Fruit fly (Drosophila melanogaster) whole organism, pupa: ENCODE measurements around the gene trh.

Experiments
- CG10348 ChIP-seq: fragments of 200-800 bp; sonication (Bioruptor generic); IDR thresholded peaks from 2 replicates; pipeline ENCODE4 v1.3.6; 2022; ENCODE audit warnings: missing biosample characterization, missing genetic modification characterization
- CG12605 ChIP-seq: fragments of 200-800 bp; sonication (Bioruptor generic); IDR thresholded peaks from 2 replicates; pipeline ENCODE4 v1.3.6; 2022; ENCODE audit warnings: missing biosample characterization, missing genetic modification characterization
- CG13204 ChIP-seq: fragments of 200-800 bp; sonication (Bioruptor generic); optimal IDR thresholded peaks from 2 replicates; lab custom pipeline; 2018; ENCODE audit warnings: missing biosample characterization, mild to moderate bottlenecking, missing genetic modification characterization, moderate library complexity
- CG14655 ChIP-seq: fragments of 200-800 bp; sonication (Bioruptor generic); optimal IDR thresholded peaks from 3 replicates; lab custom pipeline; 2017; ENCODE audit warnings: mild to moderate bottlenecking, missing biosample characterization, missing genetic modification reagents, missing genetic modification characterization
- CG15710 ChIP-seq: fragments of 200-800 bp; sonication (Bioruptor generic); optimal IDR thresholded peaks from 2 replicates; lab custom pipeline; 2018; ENCODE audit warnings: missing biosample characterization, mild to moderate bottlenecking, missing genetic modification characterization, moderate library complexity
- CG17806 ChIP-seq: fragments of 200-800 bp; sonication (Bioruptor generic); optimal IDR thresholded peaks from 2 replicates; lab custom pipeline; 2018; ENCODE audit warnings: missing biosample characterization, mild to moderate bottlenecking, missing genetic modification characterization, moderate library complexity
- CG32121 ChIP-seq: fragments of 200-800 bp; sonication (Bioruptor generic); IDR thresholded peaks from 2 replicates; pipeline ENCODE4 v1.3.6; 2022; ENCODE audit warnings: missing biosample characterization, missing genetic modification characterization
- CG34367 ChIP-seq: fragments of 200-800 bp; sonication (Bioruptor generic); optimal IDR thresholded peaks from 2 replicates; lab custom pipeline; 2018; ENCODE audit warnings: missing biosample characterization, mild to moderate bottlenecking, missing genetic modification characterization
- CG4496 ChIP-seq: fragments of 200-800 bp; sonication (Bioruptor generic); IDR thresholded peaks from 3 replicates; pipeline ENCODE4 v1.3.6; 2022; ENCODE audit warnings: missing biosample characterization, missing genetic modification characterization
- CG8159 ChIP-seq: fragments of 200-800 bp; sonication (Bioruptor generic); optimal IDR thresholded peaks from 3 replicates; lab custom pipeline; 2018; ENCODE audit warnings: missing biosample characterization, mild to moderate bottlenecking, missing genetic modification characterization, moderate library complexity
- CG8301 ChIP-seq: fragments of 200-800 bp; sonication (Bioruptor generic); optimal IDR thresholded peaks from 2 replicates; lab custom pipeline; 2018; ENCODE audit warnings: missing biosample characterization, mild to moderate bottlenecking, missing genetic modification characterization
- CG9948 ChIP-seq: fragments of 200-800 bp; sonication (Bioruptor generic); optimal IDR thresholded peaks from 2 replicates; lab custom pipeline; 2018; ENCODE audit warnings: missing biosample characterization, mild to moderate bottlenecking, missing genetic modification characterization, moderate library complexity
- D1 ChIP-seq: fragments of 200-800 bp; sonication (Bioruptor generic); optimal IDR thresholded peaks from 2 replicates; lab custom pipeline; 2018; ENCODE audit warnings: missing biosample characterization, mild to moderate bottlenecking, missing genetic modification characterization, moderate library complexity
- EcR ChIP-seq: fragments of 200-800 bp; sonication (Bioruptor generic); optimal IDR thresholded peaks from 3 replicates; lab custom pipeline; 2019; ENCODE audit warnings: missing biosample characterization, missing genetic modification characterization, mild to moderate bottlenecking, moderate library complexity, missing genetic modification reagents
- Ets98B ChIP-seq: fragments of 200-800 bp; sonication (Bioruptor generic); IDR thresholded peaks from 2 replicates; pipeline ENCODE4 v1.3.6; 2022; ENCODE audit warnings: missing biosample characterization, missing genetic modification characterization
- Pif1A ChIP-seq: fragments of 200-800 bp; sonication (Bioruptor generic); optimal IDR thresholded peaks from 3 replicates; lab custom pipeline; 2016; ENCODE audit warnings: missing biosample characterization, missing genetic modification characterization
- Pif1B ChIP-seq: fragments of 200-800 bp; sonication (Bioruptor generic); optimal IDR thresholded peaks from 3 replicates; lab custom pipeline; 2016; ENCODE audit warnings: missing biosample characterization, missing genetic modification characterization
- Snoo ChIP-seq: fragments of 200-800 bp; sonication (Bioruptor generic); optimal IDR thresholded peaks from 3 replicates; lab custom pipeline; 2017; ENCODE audit warnings: missing biosample characterization, mild to moderate bottlenecking, missing genetic modification characterization, inconsistent platforms
- fd96Ca ChIP-seq: fragments of 200-800 bp; sonication (Bioruptor generic); IDR thresholded peaks from 3 replicates; pipeline ENCODE4 v1.3.6; 2022; ENCODE audit warnings: missing biosample characterization, missing genetic modification characterization
- gl ChIP-seq: fragments of 200-800 bp; sonication (Bioruptor generic); optimal IDR thresholded peaks from 2 replicates; lab custom pipeline; 2018; ENCODE audit warnings: missing biosample characterization, mild to moderate bottlenecking, missing genetic modification characterization
- rn ChIP-seq: fragments of 200-800 bp; sonication (Bioruptor generic); IDR thresholded peaks from 2 replicates; pipeline ENCODE4 v1.3.6; 2022; ENCODE audit warnings: missing biosample characterization, missing genetic modification characterization

Gene trh

DNA sequence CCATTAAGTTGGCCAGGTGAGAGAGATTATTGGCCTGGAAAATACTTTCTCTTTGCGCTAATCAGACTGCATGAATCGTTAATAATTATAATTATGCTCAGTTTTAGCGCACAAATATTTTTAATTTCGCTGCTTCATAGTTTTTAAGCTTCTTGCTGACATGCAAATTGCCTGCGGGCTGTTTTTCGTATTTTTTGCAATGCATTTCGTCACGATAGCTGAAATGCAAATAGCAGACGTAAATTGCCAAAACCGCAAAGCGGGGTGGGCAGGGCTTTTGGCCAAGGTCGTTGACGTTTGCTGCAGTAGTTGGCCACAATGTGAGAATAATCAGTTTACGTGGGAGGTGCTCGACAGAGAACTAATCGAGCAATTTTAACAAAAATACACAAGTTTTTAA, 45.9 kb upstream of the trh start:
- TF ChIP-seq CG15710 (tag; lab: Kevin White, UChicago) (no peak), Pif1B (GFP tag; lab: Kevin White, UChicago) (no peak), fd96Ca (GFP tag; lab: Robert Waterston, UW) (no peak), EcR (GFP tag; lab: Kevin White, UChicago) (no peak), Ets98B (GFP tag; lab: Robert Waterston, UW) (no peak), gl (tag; lab: Kevin White, UChicago) (no peak), CG10348 (GFP tag; lab: Robert Waterston, UW) (no peak), CG9948 (tag; lab: Kevin White, UChicago) (no peak), CG4496 (GFP tag; lab: Robert Waterston, UW) (no peak), CG14655 (no peak), Snoo (tag; lab: Kevin White, UChicago) (no peak), CG8301 (tag; lab: Kevin White, UChicago) (no peak), CG8159 (tag; lab: Kevin White, UChicago) (no peak), D1 (no peak), Pif1A (no peak)

DNA sequence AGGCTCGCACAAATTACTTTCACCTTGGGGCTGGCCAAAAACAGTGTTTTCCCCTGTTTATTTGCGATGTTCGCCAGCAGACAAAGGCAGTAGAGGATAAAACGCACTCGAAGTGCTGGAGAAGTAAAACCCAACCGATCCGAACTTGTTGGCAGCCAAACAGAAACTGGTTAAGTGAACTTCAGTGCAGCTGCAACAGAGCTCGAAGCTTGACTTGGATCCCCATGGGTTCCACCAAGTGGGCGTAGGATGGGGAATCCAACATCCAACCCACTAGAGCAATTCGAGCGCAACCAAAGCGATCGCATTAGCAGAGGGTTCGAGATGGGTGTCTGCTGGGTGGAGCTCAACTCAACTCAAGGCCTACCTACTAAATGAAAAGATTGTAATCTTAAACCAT, 45.2 kb upstream of the trh start:
- TF ChIP-seq CG9948 (tag; lab: Kevin White, UChicago) (no peak), EcR (GFP tag; lab: Kevin White, UChicago) (peak; percentile 27), Ets98B (GFP tag; lab: Robert Waterston, UW) (no peak), Snoo (tag; lab: Kevin White, UChicago) (no peak), CG15710 (tag; lab: Kevin White, UChicago) (no peak), CG17806 (tag; lab: Kevin White, UChicago) (no peak), CG4496 (GFP tag; lab: Robert Waterston, UW) (no peak)
- TF ChIP-seq, all 21 proteins: peak for 1

DNA sequence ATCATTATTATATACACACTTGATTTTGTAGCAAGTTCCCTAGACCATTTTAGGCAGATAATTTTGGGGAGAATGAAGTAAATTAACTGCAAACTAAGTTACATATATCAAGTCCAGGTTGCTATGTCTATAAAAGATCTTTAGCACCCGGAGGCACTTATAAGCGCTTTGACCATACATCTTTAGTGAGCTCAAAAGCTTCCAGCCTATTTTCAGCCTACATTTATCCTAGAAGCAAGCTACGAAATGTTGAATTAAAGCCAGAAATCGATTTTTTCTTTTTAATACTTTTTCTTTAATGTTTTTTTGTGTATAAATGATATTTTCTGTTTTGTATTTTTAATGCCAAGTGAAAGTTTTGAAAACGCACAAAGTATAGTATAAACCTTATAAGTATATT, 41.4 kb upstream of the trh start, which contains the start of gene CG13891:
Gene CG13891 (minus strand): TSS at position 101 of the 400 bp plus-strand sequence.
- TF ChIP-seq CG15710 (tag; lab: Kevin White, UChicago) (no peak), EcR (GFP tag; lab: Kevin White, UChicago) (no peak), CG8159 (tag; lab: Kevin White, UChicago) (no peak), gl (tag; lab: Kevin White, UChicago) (no peak), CG4496 (GFP tag; lab: Robert Waterston, UW) (no peak), Pif1B (GFP tag; lab: Kevin White, UChicago) (no peak), CG12605 (GFP tag; lab: Robert Waterston, UW) (no peak), CG9948 (tag; lab: Kevin White, UChicago) (no peak), CG13204 (GFP tag; lab: Kevin White, UChicago) (no peak), D1 (no peak), CG10348 (GFP tag; lab: Robert Waterston, UW) (no peak), rn (GFP tag; lab: Robert Waterston, UW) (no peak), Snoo (tag; lab: Kevin White, UChicago) (no peak), CG8301 (tag; lab: Kevin White, UChicago) (no peak), CG14655 (no peak), fd96Ca (GFP tag; lab: Robert Waterston, UW) (no peak)

DNA sequence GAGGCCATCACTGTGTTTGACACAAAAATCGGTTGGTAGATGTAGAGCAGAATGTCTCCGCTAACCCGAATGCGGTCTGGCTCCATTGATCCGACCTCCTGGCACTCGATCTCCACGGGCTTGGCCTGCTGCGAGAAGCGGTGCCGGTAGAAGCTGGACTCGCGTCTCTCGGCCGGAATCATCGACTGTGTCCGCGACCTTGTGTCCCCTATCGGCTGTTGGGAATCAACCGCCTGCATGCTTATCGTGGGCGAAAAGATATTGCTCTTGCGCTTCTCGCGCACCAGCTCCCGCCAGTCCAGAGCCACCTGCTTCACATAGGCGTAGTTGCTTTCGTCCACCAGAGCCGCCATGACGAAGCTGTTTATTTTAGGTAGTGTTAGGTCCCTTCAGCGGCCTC, 40.9 kb upstream of the trh start:
- no peak for TF ChIP-seq D1
- TF ChIP-seq CG14655, result no peak
- no peak for TF ChIP-seq CG17806 (tag; lab: Kevin White, UChicago)
- TF ChIP-seq EcR (GFP tag; lab: Kevin White, UChicago), result no peak
- no peak for TF ChIP-seq Pif1A
- TF ChIP-seq fd96Ca (GFP tag; lab: Robert Waterston, UW), result no peak
- TF ChIP-seq CG8159 (tag; lab: Kevin White, UChicago), result no peak
- no peak for TF ChIP-seq Snoo (tag; lab: Kevin White, UChicago)
- TF ChIP-seq CG34367 (tag; lab: Kevin White, UChicago), result no peak
- no peak for TF ChIP-seq Ets98B (GFP tag; lab: Robert Waterston, UW)
- TF ChIP-seq CG15710 (tag; lab: Kevin White, UChicago), result no peak
- no peak for TF ChIP-seq gl (tag; lab: Kevin White, UChicago)
- no peak for TF ChIP-seq rn (GFP tag; lab: Robert Waterston, UW)
- no peak for TF ChIP-seq CG32121 (GFP tag; lab: Robert Waterston, UW)
- no peak for TF ChIP-seq CG10348 (GFP tag; lab: Robert Waterston, UW)
- TF ChIP-seq Pif1B (GFP tag; lab: Kevin White, UChicago), result no peak
- TF ChIP-seq CG13204 (GFP tag; lab: Kevin White, UChicago), result no peak
- no peak for TF ChIP-seq CG12605 (GFP tag; lab: Robert Waterston, UW)
- TF ChIP-seq CG4496 (GFP tag; lab: Robert Waterston, UW), result no peak
- no peak for TF ChIP-seq CG9948 (tag; lab: Kevin White, UChicago)

DNA sequence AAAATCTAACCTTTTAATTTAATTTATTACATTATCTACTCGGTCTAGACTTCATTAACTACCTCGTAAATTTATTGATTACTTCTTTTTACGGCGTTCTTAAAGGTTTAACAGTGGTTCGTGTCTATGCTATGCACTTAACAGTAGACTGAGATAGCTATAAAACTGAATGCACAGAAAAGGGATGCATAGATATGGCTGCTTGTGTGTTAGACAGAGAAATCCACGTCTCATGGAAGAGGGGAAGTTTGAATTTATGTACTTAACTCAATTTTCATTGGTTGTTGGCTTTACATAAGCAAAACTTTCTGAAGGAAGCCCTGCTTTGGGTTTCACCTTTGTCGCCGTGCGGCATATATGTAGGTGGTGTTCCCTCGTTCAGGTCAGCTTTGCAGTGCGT, 40.1 kb upstream of the trh start:
- TF ChIP-seq Pif1B (GFP tag; lab: Kevin White, UChicago) (no peak), CG9948 (tag; lab: Kevin White, UChicago) (no peak), Pif1A (no peak), CG13204 (GFP tag; lab: Kevin White, UChicago) (no peak), CG8301 (tag; lab: Kevin White, UChicago) (no peak), Snoo (tag; lab: Kevin White, UChicago) (no peak), CG15710 (tag; lab: Kevin White, UChicago) (no peak), CG8159 (tag; lab: Kevin White, UChicago) (no peak), CG32121 (GFP tag; lab: Robert Waterston, UW) (no peak), gl (tag; lab: Kevin White, UChicago) (no peak), CG4496 (GFP tag; lab: Robert Waterston, UW) (no peak), CG12605 (GFP tag; lab: Robert Waterston, UW) (no peak), CG34367 (tag; lab: Kevin White, UChicago) (no peak)
